Worm (Caenorhabditis elegans): ENCODE results near the gene lsm-7.

DNA sequence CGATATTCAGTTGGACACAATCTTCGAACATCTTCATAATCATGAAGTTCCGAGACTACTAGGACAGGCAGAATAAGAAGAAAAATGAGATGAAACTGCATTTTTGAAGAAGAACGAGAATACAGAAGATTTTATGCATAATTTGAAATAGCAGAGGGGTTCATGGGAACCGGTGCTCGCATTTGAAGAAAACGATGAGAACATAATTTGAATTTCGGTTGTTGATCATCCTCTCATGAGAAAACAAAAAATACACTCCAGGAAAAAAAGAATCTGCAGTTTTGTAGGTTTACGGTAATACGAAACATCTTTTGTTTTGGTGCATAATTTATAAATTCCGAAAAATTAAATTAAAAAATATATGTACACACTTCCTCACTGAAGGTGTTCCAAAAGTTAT, 47.4 kb upstream of the lsm-7 start, which contains the start of gene srlf-11:
- TF ChIP-seq irx-1 (tag; optimal IDR thresholded peaks at IDR 0.05) (no peak), skn-1 (tag; optimal IDR thresholded peaks at IDR 0.05) (no peak)
